Worm (Caenorhabditis elegans) whole organism, early embryonic: ENCODE results near the gene rpl-36.

Experiments used
- aly-1 ChIP-seq: sonication (generic microtip); optimal IDR thresholded peaks from 2 replicates; lab custom pipeline; 2016; ENCODE audit warnings: missing genetic modification characterization, missing compliant biosample characterization
- ama-1 ChIP-seq: fragments of 150-350 bp; optimal IDR thresholded peaks from 2 replicates; lab custom pipeline; 2014
- ceh-36 ChIP-seq: sonication (generic microtip); optimal IDR thresholded peaks from 2 replicates; lab custom pipeline; 2016; ENCODE audit warnings: missing genetic modification characterization, inconsistent platforms, missing compliant biosample characterization
- flt-1 ChIP-seq: fragments of 200-800 bp; sonication (Bioruptor generic); IDR thresholded peaks from 2 replicates; pipeline ENCODE4 v1.3.6; 2022; ENCODE audit warnings: missing genetic modification characterization, missing compliant biosample characterization
- hmbx-1 ChIP-seq: sonication (generic microtip); optimal IDR thresholded peaks from 2 replicates; lab custom pipeline; 2016; ENCODE audit warnings: mild to moderate bottlenecking, missing genetic modification characterization, missing compliant biosample characterization
- hmg-4 ChIP-seq: fragments of 200-800 bp; sonication (Bioruptor generic); optimal IDR thresholded peaks from 2 replicates; lab custom pipeline; 2018; ENCODE audit warnings: mild to moderate bottlenecking, missing genetic modification characterization, missing compliant biosample characterization
- scrt-1 ChIP-seq: fragments of 200-800 bp; sonication (Bioruptor generic); IDR thresholded peaks from 2 replicates; pipeline ENCODE4 v1.3.6; 2022; ENCODE audit warnings: missing genetic modification characterization, missing compliant biosample characterization
- sea-1 ChIP-seq: fragments of 200-800 bp; sonication (Bioruptor generic); conservative IDR thresholded peaks from 2 replicates; pipeline ENCODE4 v1.3.6; 2022; ENCODE audit warnings: missing genetic modification characterization, missing compliant biosample characterization
- tbx-11 ChIP-seq: fragments of 200-800 bp; sonication (Bioruptor generic); IDR thresholded peaks from 2 replicates; pipeline ENCODE4 v1.3.6; 2022; ENCODE audit warnings: missing genetic modification characterization, missing compliant biosample characterization
- tra-4 ChIP-seq: sonication (generic microtip); optimal IDR thresholded peaks from 2 replicates; lab custom pipeline; 2017; ENCODE audit warnings: missing genetic modification characterization, missing compliant biosample characterization

- TF ChIP-seq tra-4 (tag; lab: Kevin White, UChicago) (no peak), ama-1 (lab: Kevin White, UChicago) (no peak), scrt-1 (GFP tag; lab: Robert Waterston, UW) (no peak), sea-1 (GFP tag; lab: Robert Waterston, UW) (no peak), tbx-11 (no peak), aly-1 (tag; lab: Kevin White, UChicago) (no peak), hmbx-1 (no peak), ceh-36 (no peak), flt-1 (GFP tag; lab: Robert Waterston, UW) (no peak), hmg-4 (GFP tag; lab: Kevin White, UChicago) (no peak)
These were observed 27.9 kb downstream of the rpl-36 start, which contains the start of gene rpl-6 for ce11 chrIII:7207903-7208497.
